Fruit fly (Drosophila melanogaster) whole organism, embryonic: ENCODE measurements around the gene CG6753.
A peak's percentile ranks its signal among the peaks of the same experiment; 100 is the strongest.

Experiments used
- Adf1 ChIP-seq: fragments of 200-800 bp; sonication (Bioruptor generic); IDR thresholded peaks from 2 replicates; pipeline ENCODE4 v1.3.6; 2022; ENCODE audit warnings: missing biosample characterization, missing genetic modification characterization
- Atf-2 ChIP-seq: fragments of 200-800 bp; sonication (Bioruptor generic); optimal IDR thresholded peaks from 2 replicates; lab custom pipeline; 2016; ENCODE audit warnings: missing biosample characterization, missing genetic modification characterization
- B-H2 ChIP-seq: fragments of 200-800 bp; sonication (Bioruptor generic); optimal IDR thresholded peaks from 2 replicates; lab custom pipeline; 2018; ENCODE audit warnings: missing biosample characterization, mild to moderate bottlenecking, missing genetic modification characterization
- C15 ChIP-seq: fragments of 200-800 bp; sonication (Bioruptor generic); IDR thresholded peaks from 3 replicates; pipeline ENCODE4 v1.3.6; 2022; ENCODE audit warnings: missing biosample characterization, missing genetic modification characterization
- CG10959 ChIP-seq: fragments of 200-800 bp; sonication (Bioruptor generic); IDR thresholded peaks from 2 replicates; pipeline ENCODE4 v1.3.6; 2022; ENCODE audit warnings: missing biosample characterization, missing genetic modification characterization
- CG12391 ChIP-seq: fragments of 200-800 bp; sonication (Bioruptor generic); optimal IDR thresholded peaks from 3 replicates; lab custom pipeline; 2018; ENCODE audit warnings: missing biosample characterization, mild to moderate bottlenecking, missing genetic modification characterization, moderate library complexity
- CG12942 ChIP-seq: fragments of 200-800 bp; sonication (Bioruptor generic); optimal IDR thresholded peaks from 3 replicates; lab custom pipeline; 2016; ENCODE audit warnings: missing biosample characterization, missing genetic modification characterization
- CG13287 ChIP-seq: fragments of 200-800 bp; sonication (Bioruptor generic); IDR thresholded peaks from 2 replicates; pipeline ENCODE4 v1.3.6; 2022; ENCODE audit warnings: missing biosample characterization, missing genetic modification characterization; ENCODE audit not compliant: partially characterized antibody
- CG13894 ChIP-seq: fragments of 200-800 bp; sonication (Bioruptor generic); optimal IDR thresholded peaks from 3 replicates; lab custom pipeline; 2018; ENCODE audit warnings: missing biosample characterization, mild to moderate bottlenecking, missing genetic modification characterization, moderate library complexity
- CG14710 ChIP-seq: fragments of 200-800 bp; sonication (Bioruptor generic); optimal IDR thresholded peaks from 3 replicates; lab custom pipeline; 2019; ENCODE audit warnings: missing biosample characterization, mild to moderate bottlenecking, missing genetic modification characterization, moderate library complexity
- CG15073 ChIP-seq: fragments of 200-800 bp; sonication (Bioruptor generic); optimal IDR thresholded peaks from 2 replicates; lab custom pipeline; 2016; ENCODE audit warnings: missing biosample characterization, missing genetic modification characterization
- CG1647 ChIP-seq: fragments of 200-800 bp; sonication (Bioruptor generic); optimal IDR thresholded peaks from 3 replicates; lab custom pipeline; 2016; ENCODE audit warnings: missing biosample characterization, missing genetic modification characterization
- CG16863 ChIP-seq: fragments of 200-800 bp; sonication (Bioruptor generic); optimal IDR thresholded peaks from 3 replicates; lab custom pipeline; 2016; ENCODE audit warnings: missing biosample characterization, missing genetic modification characterization
- CG17328 ChIP-seq: fragments of 200-800 bp; sonication (Bioruptor generic); IDR thresholded peaks from 2 replicates; pipeline ENCODE4 v1.3.6; 2022; ENCODE audit warnings: missing biosample characterization, missing genetic modification characterization
- CG2889 ChIP-seq: fragments of 200-800 bp; sonication (Bioruptor generic); IDR thresholded peaks from 3 replicates; pipeline ENCODE4 v1.3.6; 2022; ENCODE audit warnings: missing biosample characterization, missing genetic modification characterization
- CG42726 ChIP-seq: fragments of 200-800 bp; sonication (Bioruptor generic); IDR thresholded peaks from 2 replicates; pipeline ENCODE4 v1.3.6; 2022; ENCODE audit warnings: missing biosample characterization, missing genetic modification characterization; ENCODE audit not compliant: partially characterized antibody
- CG6813 ChIP-seq: fragments of 200-800 bp; sonication (Bioruptor generic); optimal IDR thresholded peaks from 2 replicates; lab custom pipeline; 2017; ENCODE audit warnings: missing biosample characterization, missing genetic modification characterization, mild to moderate bottlenecking, moderate library complexity, missing genetic modification reagents
- CG7987 ChIP-seq: fragments of 200-800 bp; sonication (Bioruptor generic); optimal IDR thresholded peaks from 2 replicates; lab custom pipeline; 2018; ENCODE audit warnings: missing biosample characterization, mild to moderate bottlenecking, missing genetic modification characterization, moderate library complexity
- CG8359 ChIP-seq: fragments of 200-800 bp; sonication (Bioruptor generic); optimal IDR thresholded peaks from 2 replicates; lab custom pipeline; 2017; ENCODE audit warnings: missing biosample characterization, mild to moderate bottlenecking, missing genetic modification characterization, borderline replicate concordance
- CG8478 ChIP-seq: fragments of >200 bp; optimal IDR thresholded peaks from 2 replicates; lab custom pipeline; 2018
- CTCF ChIP-seq: fragments of 200-800 bp; sonication (Bioruptor generic); optimal IDR thresholded peaks from 2 replicates; lab custom pipeline; 2017; ENCODE audit warnings: missing biosample characterization, mild to moderate bottlenecking, missing genetic modification characterization, moderate library complexity
- Dp ChIP-seq: fragments of 200-800 bp; sonication (Bioruptor generic); optimal IDR thresholded peaks from 2 replicates; lab custom pipeline; 2018; ENCODE audit warnings: missing biosample characterization, mild to moderate bottlenecking, missing genetic modification characterization, moderate library complexity
- Ets65A ChIP-seq: fragments of 200-800 bp; sonication (Bioruptor generic); peaks from one replicate; lab custom pipeline; 2016; ENCODE audit warnings: missing biosample characterization, missing genetic modification characterization
- Ets97D ChIP-seq: fragments of 200-800 bp; sonication (Bioruptor generic); optimal IDR thresholded peaks from 3 replicates; lab custom pipeline; 2016; ENCODE audit warnings: missing biosample characterization, missing genetic modification characterization
- H2.0 ChIP-seq: fragments of 200-800 bp; sonication (Bioruptor generic); IDR thresholded peaks from 2 replicates; pipeline ENCODE4 v1.3.6; 2022; ENCODE audit warnings: missing biosample characterization, missing genetic modification characterization
- HLH54F ChIP-seq: fragments of 200-800 bp; sonication (Bioruptor generic); optimal IDR thresholded peaks from 3 replicates; lab custom pipeline; 2016; ENCODE audit warnings: missing biosample characterization, missing genetic modification characterization
- Hr3 ChIP-seq: fragments of 200-800 bp; sonication (Bioruptor generic); optimal IDR thresholded peaks from 3 replicates; lab custom pipeline; 2016; ENCODE audit warnings: missing biosample characterization, missing genetic modification characterization
- Med ChIP-seq: fragments of 200-800 bp; sonication (Bioruptor generic); peaks from one replicate; lab custom pipeline; 2016; ENCODE audit warnings: missing biosample characterization, missing genetic modification characterization, mild to moderate bottlenecking, inconsistent platforms, moderate library complexity
- NC2β ChIP-seq: fragments of 200-800 bp; sonication (Bioruptor generic); optimal IDR thresholded peaks from 2 replicates; lab custom pipeline; 2016; ENCODE audit warnings: missing biosample characterization, missing genetic modification characterization
- Optix ChIP-seq: fragments of 200-800 bp; sonication (Bioruptor generic); IDR thresholded peaks from 3 replicates; pipeline ENCODE4 v1.3.6; 2022; ENCODE audit warnings: missing biosample characterization, missing genetic modification characterization
- Six4 ChIP-seq: fragments of 200-800 bp; sonication (Bioruptor generic); optimal IDR thresholded peaks from 2 replicates; lab custom pipeline; 2016; ENCODE audit warnings: missing biosample characterization, missing genetic modification characterization
- YL-1 ChIP-seq: fragments of 200-800 bp; sonication (Bioruptor generic); optimal IDR thresholded peaks from 3 replicates; lab custom pipeline; 2017; ENCODE audit warnings: missing biosample characterization, mild to moderate bottlenecking, missing genetic modification characterization
- amos ChIP-seq: fragments of 200-800 bp; sonication (Bioruptor generic); IDR thresholded peaks from 2 replicates; pipeline ENCODE4 v1.3.6; 2022; ENCODE audit warnings: missing biosample characterization, missing genetic modification characterization; ENCODE audit not compliant: partially characterized antibody
- cg ChIP-seq: fragments of 200-800 bp; sonication (Bioruptor generic); optimal IDR thresholded peaks from 3 replicates; lab custom pipeline; 2019; ENCODE audit warnings: missing biosample characterization, mild to moderate bottlenecking, missing genetic modification characterization, moderate library complexity
- chinmo ChIP-seq: fragments of 200-800 bp; sonication (Bioruptor generic); IDR thresholded peaks from 4 replicates; pipeline ENCODE4 v1.3.6; 2022; ENCODE audit warnings: missing biosample characterization, missing genetic modification characterization; ENCODE audit not compliant: partially characterized antibody
- crp ChIP-seq, 2 experiments: fragments of 200-800 bp; sonication (Bioruptor generic); optimal IDR thresholded peaks; 2 replicates in 1 of 2; 3 replicates in 1 of 2; lab custom pipeline; 2017; ENCODE audit warnings: missing biosample characterization in 2 of 2, missing genetic modification characterization in 2 of 2, mild to moderate bottlenecking in 1 of 2, moderate library complexity in 1 of 2
- ems ChIP-seq: fragments of 200-800 bp; sonication (Bioruptor generic); optimal IDR thresholded peaks from 3 replicates; lab custom pipeline; 2016; ENCODE audit warnings: missing biosample characterization, missing genetic modification characterization
- ewg ChIP-seq: fragments of 200-800 bp; sonication (Bioruptor generic); optimal IDR thresholded peaks from 3 replicates; lab custom pipeline; 2017; ENCODE audit warnings: mild to moderate bottlenecking, missing biosample characterization, missing genetic modification reagents, missing genetic modification characterization
- grn ChIP-seq: fragments of 200-800 bp; sonication (Bioruptor generic); optimal IDR thresholded peaks from 3 replicates; lab custom pipeline; 2017; ENCODE audit warnings: missing biosample characterization, missing genetic modification characterization
- knrl ChIP-seq: fragments of 200-800 bp; sonication (Bioruptor generic); IDR thresholded peaks from 3 replicates; pipeline ENCODE4 v1.3.6; 2022; ENCODE audit warnings: missing biosample characterization, missing genetic modification characterization; ENCODE audit not compliant: partially characterized antibody
- lab ChIP-seq: fragments of 200-800 bp; sonication (Bioruptor generic); optimal IDR thresholded peaks from 3 replicates; lab custom pipeline; 2017; ENCODE audit warnings: missing biosample characterization, missing genetic modification characterization, mild to moderate bottlenecking, moderate library complexity, missing genetic modification reagents
- maf-S ChIP-seq: fragments of 200-800 bp; sonication (Bioruptor generic); optimal IDR thresholded peaks from 2 replicates; lab custom pipeline; 2016; ENCODE audit warnings: missing biosample characterization, missing genetic modification characterization
- nerfin-1 ChIP-seq: fragments of 200-800 bp; sonication (Bioruptor generic); optimal IDR thresholded peaks from 3 replicates; lab custom pipeline; 2019; ENCODE audit warnings: missing biosample characterization, mild to moderate bottlenecking, missing genetic modification characterization, moderate library complexity
- schlank ChIP-seq: fragments of 200-800 bp; sonication (Bioruptor generic); optimal IDR thresholded peaks from 2 replicates; lab custom pipeline; 2018; ENCODE audit warnings: missing biosample characterization, mild to moderate bottlenecking, missing genetic modification characterization
- scrt ChIP-seq: fragments of 200-800 bp; sonication (Bioruptor generic); optimal IDR thresholded peaks from 2 replicates; lab custom pipeline; 2018; ENCODE audit warnings: missing biosample characterization, mild to moderate bottlenecking, missing genetic modification characterization, moderate library complexity
- sug ChIP-seq: fragments of 200-800 bp; optimal IDR thresholded peaks from 2 replicates; lab custom pipeline; 2019; ENCODE audit warnings: missing biosample characterization, mild to moderate bottlenecking, missing genetic modification characterization, moderate library complexity
- tll ChIP-seq, 2 experiments: fragments of 200-800 bp in 1 of 2; fragments of >200 bp in 1 of 2; sonication (Bioruptor generic) in 1 of 2; optimal IDR thresholded peaks; 2 replicates each; lab custom pipeline; 2017 to 2019; ENCODE audit warnings: missing biosample characterization in 2 of 2, missing genetic modification characterization in 2 of 2, mild to moderate bottlenecking in 1 of 2, moderate library complexity in 1 of 2
- trem ChIP-seq: fragments of 200-800 bp; optimal IDR thresholded peaks from 3 replicates; lab custom pipeline; 2019; ENCODE audit warnings: missing biosample characterization, mild to moderate bottlenecking, missing genetic modification characterization, moderate library complexity
- wek ChIP-seq: fragments of 200-800 bp; sonication (Bioruptor generic); optimal IDR thresholded peaks from 3 replicates; lab custom pipeline; 2018; ENCODE audit warnings: missing biosample characterization, mild to moderate bottlenecking, missing genetic modification characterization, moderate library complexity
- yki ChIP-seq: fragments of >200 bp; optimal IDR thresholded peaks from 3 replicates; lab custom pipeline; 2018

CG6753 gene

dm6 chr3R:12691422-12692101 lies 49.3 kb upstream of the CG6753 start, which contains the start of gene Arp1 (continued):
- TF ChIP-seq ems (GFP tag; lab: Kevin White, UChicago): no peak
- no peak for TF ChIP-seq tll (GFP tag; optimal IDR thresholded peaks at IDR 0.05; lab: Kevin White, UChicago)
- TF ChIP-seq trem: peak; percentile 50
- TF ChIP-seq HLH54F (GFP tag; lab: Kevin White, UChicago): no peak
- TF ChIP-seq CG13894 (tag; lab: Kevin White, UChicago): no peak
- TF ChIP-seq schlank (tag; lab: Kevin White, UChicago): no peak
- no peak for TF ChIP-seq Adf1 (GFP tag; lab: Robert Waterston, UW)
- TF ChIP-seq CG10959 (GFP tag; lab: Robert Waterston, UW): no peak
- TF ChIP-seq yki (lab: Kevin White, UChicago): no peak
- peak; percentile 54 for TF ChIP-seq CG14710 (tag; lab: Kevin White, UChicago)
- TF ChIP-seq CG8359: no peak
- peak; percentile 30 for TF ChIP-seq Dp (GFP tag; lab: Kevin White, UChicago)
- TF ChIP-seq B-H2 (GFP tag; lab: Kevin White, UChicago): no peak
- TF ChIP-seq CG8478 (lab: Kevin White, UChicago): no peak
- TF ChIP-seq NC2β (GFP tag; lab: Kevin White, UChicago): no peak
- peak; percentile 57 for TF ChIP-seq YL-1 (GFP tag; lab: Kevin White, UChicago)
- no peak for TF ChIP-seq CG16863 (GFP tag; lab: Kevin White, UChicago)
- no peak for TF ChIP-seq Optix (GFP tag; lab: Robert Waterston, UW)
- TF ChIP-seq CG7987: no peak
- TF ChIP-seq sug (tag; lab: Kevin White, UChicago): peak; percentile 42
- TF ChIP-seq H2.0 (GFP tag; lab: Robert Waterston, UW): no peak
- TF ChIP-seq maf-S: no peak
- no peak for TF ChIP-seq lab
- TF ChIP-seq Ets65A (GFP tag; lab: Kevin White, UChicago): no peak
- 0 out of 2 replicates have a peak, but pooled peaks have one; percentile 5 for TF ChIP-seq CG42726 (GFP tag; lab: Robert Waterston, UW)
- no peak for TF ChIP-seq ewg (GFP tag; lab: Kevin White, UChicago)
- TF ChIP-seq C15 (GFP tag; lab: Robert Waterston, UW): no peak
- no peak for TF ChIP-seq CG17328
- peak; percentile 23; the same call in 1 of the 2 replicates for TF ChIP-seq CG13287 (GFP tag; lab: Robert Waterston, UW)
- TF ChIP-seq grn: no peak
- no peak for TF ChIP-seq CG2889 (GFP tag; lab: Robert Waterston, UW)
- peak; percentile 2 for TF ChIP-seq Ets97D (GFP tag; lab: Kevin White, UChicago)
- no peak for TF ChIP-seq Hr3 (GFP tag; lab: Kevin White, UChicago)
- TF ChIP-seq Med (GFP tag; lab: Kevin White, UChicago): peak; percentile 8
- no peak for TF ChIP-seq Atf-2 (GFP tag; lab: Kevin White, UChicago)
- TF ChIP-seq chinmo (GFP tag; lab: Robert Waterston, UW): no peak
- TF ChIP-seq knrl: peak; percentile 49; the same call in 1 of the 3 replicates
- no peak for TF ChIP-seq CG15073 (GFP tag; lab: Kevin White, UChicago)
- TF ChIP-seq amos (GFP tag; lab: Robert Waterston, UW): peak; percentile 9; the same call in 1 of the 2 replicates
- TF ChIP-seq CG12942 (GFP tag; lab: Kevin White, UChicago): no peak
- no peak for TF ChIP-seq Six4 (GFP tag; lab: Kevin White, UChicago)
- TF ChIP-seq CG1647: no peak
- TF ChIP-seq CG6813 (GFP tag; lab: Kevin White, UChicago): no peak
- TF ChIP-seq CG12391 (tag; lab: Kevin White, UChicago): no peak
- TF ChIP-seq nerfin-1: no peak
- no peak for TF ChIP-seq scrt (GFP tag; lab: Kevin White, UChicago)
- TF ChIP-seq wek (GFP tag; lab: Kevin White, UChicago): no peak
- no peak for TF ChIP-seq crp (GFP tag; optimal IDR thresholded peaks at IDR 0.05; lab: Kevin White, UChicago)
- TF ChIP-seq cg (GFP tag; lab: Kevin White, UChicago): no peak
- peak; percentile 65 for TF ChIP-seq CTCF
- TF ChIP-seq, all 482 proteins: peak for 39
